Worm (Caenorhabditis elegans): ENCODE data around the gene AH9.4.

The AH9.4 gene

ce11 chrX:2317480-2317879 is 43.3 kb upstream of the AH9.4 start:
- TF ChIP-seq ces-1 (GFP tag; optimal IDR thresholded peaks at IDR 0.05) (no peak), ceh-43 (GFP tag; optimal IDR thresholded peaks at IDR 0.05) (no peak), mab-5 (tag; optimal IDR thresholded peaks at IDR 0.05) (no peak), flh-1 (GFP tag; optimal IDR thresholded peaks at IDR 0.05) (no peak), lin-13 (tag; optimal IDR thresholded peaks at IDR 0.05) (no peak), ztf-11 (tag; optimal IDR thresholded peaks at IDR 0.05) (no peak), snpc-4 (tag; optimal IDR thresholded peaks at IDR 0.05) (no peak), elt-3 (tag; optimal IDR thresholded peaks at IDR 0.05) (no peak), unc-62 (GFP tag; optimal IDR thresholded peaks at IDR 0.05) (no peak)

ce11 chrX:2316859-2317258 is 42.7 kb upstream of the AH9.4 start:
- TF ChIP-seq unc-120 (tag; optimal IDR thresholded peaks at IDR 0.05; ENCODE audit: poor library complexity, severe bottlenecking) (no peak), ceh-43 (GFP tag; optimal IDR thresholded peaks at IDR 0.05) (no peak), lin-13 (tag; optimal IDR thresholded peaks at IDR 0.05) (no peak), ceh-83 (GFP tag; optimal IDR thresholded peaks at IDR 0.05) (no peak), sptf-1 (tag; optimal IDR thresholded peaks at IDR 0.05) (no peak), bed-3 (GFP tag; optimal IDR thresholded peaks at IDR 0.05) (no peak), elt-3 (tag; optimal IDR thresholded peaks at IDR 0.05) (no peak), elt-1 (tag; optimal IDR thresholded peaks at IDR 0.05; ENCODE audit: borderline replicate concordance, insufficient read depth) (no peak), nhr-28 (tag; optimal IDR thresholded peaks at IDR 0.05) (no peak), nhr-76 (tag; optimal IDR thresholded peaks at IDR 0.05) (no peak), unc-39 (tag; optimal IDR thresholded peaks at IDR 0.05) (no peak)

ce11 chrX:2316205-2316604 is 42.1 kb upstream of the AH9.4 start:
- TF ChIP-seq lsy-2 (tag; optimal IDR thresholded peaks at IDR 0.05) (no peak), pha-4 (tag; optimal IDR thresholded peaks at IDR 0.05) (peak; percentile 21)

- TF ChIP-seq lsy-2 (tag; optimal IDR thresholded peaks at IDR 0.05) (no peak), lin-32 (GFP tag; optimal IDR thresholded peaks at IDR 0.05) (no peak), unc-39 (tag; optimal IDR thresholded peaks at IDR 0.05) (no peak), mls-2 (tag; optimal IDR thresholded peaks at IDR 0.05) (no peak), sptf-1 (tag; optimal IDR thresholded peaks at IDR 0.05) (no peak), hlh-1 (tag; optimal IDR thresholded peaks at IDR 0.05) (no peak), ceh-83 (GFP tag; optimal IDR thresholded peaks at IDR 0.05) (no peak), elt-3 (tag; optimal IDR thresholded peaks at IDR 0.05) (no peak), lin-13 (tag; optimal IDR thresholded peaks at IDR 0.05) (no peak)
Measured at ce11 chrX:2304496-2304895, 30.4 kb upstream of the AH9.4 start.

DNA sequence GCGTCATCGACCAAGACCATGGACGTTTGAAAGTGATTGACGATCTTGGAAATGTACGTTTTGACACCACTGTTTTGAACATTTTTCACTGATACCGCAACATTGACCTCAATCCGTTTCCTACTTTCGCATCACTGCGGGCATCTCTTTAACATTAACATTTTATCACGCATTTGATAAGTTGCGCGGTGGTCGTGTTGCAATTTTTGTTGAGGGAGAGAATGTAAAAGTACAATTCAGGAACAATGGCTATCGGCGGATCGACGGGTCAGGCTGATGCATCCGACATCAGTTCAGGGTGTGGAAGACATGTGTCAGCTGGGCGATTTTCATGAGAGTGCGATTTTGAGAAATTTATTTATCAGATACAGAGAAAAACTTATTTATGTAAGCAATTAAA is 29.1 kb upstream of the AH9.4 start:
- TF ChIP-seq lin-32 (GFP tag; optimal IDR thresholded peaks at IDR 0.05), result no peak
- no peak for TF ChIP-seq nhr-76 (tag; optimal IDR thresholded peaks at IDR 0.05)
- TF ChIP-seq ces-1 (GFP tag; optimal IDR thresholded peaks at IDR 0.05), result no peak
- no peak for TF ChIP-seq mab-5 (tag; optimal IDR thresholded peaks at IDR 0.05)
- TF ChIP-seq ceh-83 (GFP tag; optimal IDR thresholded peaks at IDR 0.05), result no peak
- TF ChIP-seq mep-1 (tag; optimal IDR thresholded peaks at IDR 0.05), result no peak
- TF ChIP-seq M03D4.4 (tag; optimal IDR thresholded peaks at IDR 0.05), result no peak
- no peak for TF ChIP-seq ceh-39 (tag; optimal IDR thresholded peaks at IDR 0.05)
- no peak for TF ChIP-seq blmp-1 (tag; optimal IDR thresholded peaks at IDR 0.05)
- no peak for TF ChIP-seq pha-4 (tag; optimal IDR thresholded peaks at IDR 0.05)

ce11 chrX:2302782-2303181 is 28.6 kb upstream of the AH9.4 start, which contains the start of gene hum-6:
Gene hum-6, plus strand, starts transcription at chrX:2303082.
- TF ChIP-seq mls-2 (tag; optimal IDR thresholded peaks at IDR 0.05) (no peak), elt-1 (tag; optimal IDR thresholded peaks at IDR 0.05; ENCODE audit: borderline replicate concordance, insufficient read depth) (no peak), elt-3 (tag; optimal IDR thresholded peaks at IDR 0.05) (no peak), flh-1 (GFP tag; optimal IDR thresholded peaks at IDR 0.05) (no peak), nhr-12 (tag; optimal IDR thresholded peaks at IDR 0.05) (no peak), nhr-76 (tag; optimal IDR thresholded peaks at IDR 0.05) (no peak), cnd-1 (tag; optimal IDR thresholded peaks at IDR 0.05) (no peak), sem-2 (GFP tag; optimal IDR thresholded peaks at IDR 0.05) (no peak), sptf-1 (tag; optimal IDR thresholded peaks at IDR 0.05) (no peak), ceh-39 (tag; optimal IDR thresholded peaks at IDR 0.05) (no peak), ham-2 (GFP tag; optimal IDR thresholded peaks at IDR 0.05) (no peak)

Measured in whole organism, mixed stage, embryonic.